Fruit fly (Drosophila melanogaster): Measurements from ENCODE around the gene Grasp65.

DNA sequence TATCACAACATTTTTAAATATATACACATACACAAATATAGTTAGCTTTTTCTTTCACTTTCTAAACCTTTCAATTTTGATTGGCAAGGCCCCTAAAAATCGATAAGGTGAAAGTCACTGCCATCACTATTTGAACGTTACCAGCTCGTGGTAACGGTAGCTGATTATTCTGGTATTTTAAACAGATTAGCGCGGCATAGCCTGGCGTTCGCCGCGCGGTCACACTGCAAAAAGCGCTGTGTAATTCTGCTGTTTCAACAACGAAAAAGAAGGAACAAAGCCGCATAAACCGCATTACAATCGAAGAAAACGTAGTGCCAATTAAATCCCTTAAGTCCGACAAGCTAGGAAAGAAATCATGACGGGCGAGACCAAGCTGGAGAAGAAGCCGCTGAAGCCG is 9.9 kb upstream of the Grasp65 start, which contains the start of gene Rpn1:
- TF ChIP-seq Pif1A (GFP tag; optimal IDR thresholded peaks at IDR 0.05) (no peak), gl (tag; optimal IDR thresholded peaks at IDR 0.05) (no peak), CG13204 (GFP tag; optimal IDR thresholded peaks at IDR 0.05) (no peak), CG32121 (GFP tag; IDR thresholded peaks at IDR 0.05) (no peak), CG15710 (tag; optimal IDR thresholded peaks at IDR 0.05) (no peak), CG9948 (tag; optimal IDR thresholded peaks at IDR 0.05) (no peak), fd96Ca (GFP tag; IDR thresholded peaks at IDR 0.05) (no peak), Snoo (tag; optimal IDR thresholded peaks at IDR 0.05) (no peak), D1 (tag; optimal IDR thresholded peaks at IDR 0.05) (no peak), CG10348 (GFP tag; IDR thresholded peaks at IDR 0.05) (no peak), EcR (GFP tag; optimal IDR thresholded peaks at IDR 0.05) (peak; percentile 5), Ets98B (GFP tag; IDR thresholded peaks at IDR 0.05) (no peak), CG14655 (GFP tag; optimal IDR thresholded peaks at IDR 0.05) (no peak), CG4496 (GFP tag; IDR thresholded peaks at IDR 0.05) (peak; percentile 44; the same call in 1 of the 3 replicates)

Measured in whole organism, pupa.